Worm (Caenorhabditis elegans) whole organism, L3 larva: ENCODE measurements around the gene C10A4.10.
A peak's percentile ranks its signal among the peaks of the same experiment; 100 is the strongest.

ENCODE experiments used
- ZK546.5 ChIP-seq: sonication (generic microtip); optimal IDR thresholded peaks from 2 replicates; lab custom pipeline; 2017; ENCODE audit warnings: missing biosample characterization, missing genetic modification characterization
- ama-1 ChIP-seq: fragments of 150-350 bp; optimal IDR thresholded peaks from 2 replicates; lab custom pipeline; 2018
- ceh-82 ChIP-seq: fragments of 150-350 bp; optimal IDR thresholded peaks from 2 replicates; lab custom pipeline; 2014; ENCODE audit warnings: missing biosample characterization, missing genetic modification characterization
- ceh-9 ChIP-seq: sonication (generic microtip); optimal IDR thresholded peaks from 2 replicates; lab custom pipeline; 2018; ENCODE audit warnings: missing biosample characterization, missing genetic modification characterization
- daf-12 ChIP-seq: fragments of 150-350 bp; optimal IDR thresholded peaks from 2 replicates; lab custom pipeline; 2014; ENCODE audit warnings: missing biosample characterization, missing genetic modification reagents, missing genetic modification characterization
- elt-1 ChIP-seq: fragments of 150-350 bp; optimal IDR thresholded peaks from 2 replicates; lab custom pipeline; 2014; ENCODE audit warnings: missing biosample characterization, missing genetic modification characterization
- eor-1 ChIP-seq, 2 experiments: fragments of 150-350 bp; optimal IDR thresholded peaks; 2 replicates each; lab custom pipeline; 2014 to 2018; ENCODE audit warnings: missing biosample characterization in 2 of 2, missing genetic modification characterization in 2 of 2
- fkh-2 ChIP-seq: fragments of 150-350 bp; optimal IDR thresholded peaks from 2 replicates; lab custom pipeline; 2014; ENCODE audit warnings: missing biosample characterization, missing genetic modification reagents, missing genetic modification characterization
- lin-15B ChIP-seq: fragments of 150-350 bp; optimal IDR thresholded peaks from 2 replicates; lab custom pipeline; 2014; ENCODE audit warnings: missing biosample characterization, missing genetic modification characterization
- lin-39 ChIP-seq: fragments of 150-350 bp; optimal IDR thresholded peaks from 2 replicates; lab custom pipeline; 2018; ENCODE audit warnings: missing biosample characterization, missing genetic modification reagents, missing genetic modification characterization
- mml-1 ChIP-seq: fragments of 150-350 bp; sonication (generic microtip); optimal IDR thresholded peaks from 3 replicates; lab custom pipeline; 2014; ENCODE audit warnings: missing biosample characterization, missing genetic modification characterization
- nfya-1 ChIP-seq: sonication (generic microtip); optimal IDR thresholded peaks from 2 replicates; lab custom pipeline; 2017; ENCODE audit warnings: missing genetic modification characterization, mild to moderate bottlenecking, missing compliant biosample characterization, antibody characterized with exemption, moderate library complexity; ENCODE audit not compliant: insufficient read depth
- nhr-12 ChIP-seq: fragments of 150-350 bp; optimal IDR thresholded peaks from 2 replicates; lab custom pipeline; 2014; ENCODE audit warnings: missing biosample characterization, missing genetic modification characterization
- nhr-23 ChIP-seq: fragments of 150-350 bp; optimal IDR thresholded peaks from 2 replicates; lab custom pipeline; 2014; ENCODE audit warnings: missing biosample characterization, missing genetic modification reagents, missing genetic modification characterization
- nhr-76 ChIP-seq: fragments of 150-350 bp; sonication (generic microtip); optimal IDR thresholded peaks from 5 replicates; lab custom pipeline; 2014; ENCODE audit warnings: missing biosample characterization, missing genetic modification characterization
- nhr-77 ChIP-seq: fragments of 150-350 bp; optimal IDR thresholded peaks from 2 replicates; lab custom pipeline; 2014; ENCODE audit warnings: missing biosample characterization, missing genetic modification characterization
- pha-4 ChIP-seq: fragments of 150-350 bp; optimal IDR thresholded peaks from 2 replicates; lab custom pipeline; 2014; ENCODE audit warnings: missing biosample characterization, missing genetic modification reagents, missing genetic modification characterization
- skn-1 ChIP-seq: fragments of 150-350 bp; optimal IDR thresholded peaks from 2 replicates; lab custom pipeline; 2014; ENCODE audit warnings: missing biosample characterization, missing genetic modification characterization
- tbx-2 ChIP-seq: sonication (generic microtip); optimal IDR thresholded peaks from 2 replicates; lab custom pipeline; 2016; ENCODE audit warnings: mild to moderate bottlenecking, missing genetic modification characterization, missing compliant biosample characterization
- ztf-11 ChIP-seq: fragments of 150-350 bp; optimal IDR thresholded peaks from 2 replicates; lab custom pipeline; 2014; ENCODE audit warnings: missing biosample characterization, missing genetic modification characterization

C10A4.10 gene

ce11 chrX:7446485-7446884 lies 47.8 kb downstream of the C10A4.10 start:
- TF ChIP-seq mml-1 (tag; lab: Kevin White, UChicago) (peak; percentile 91), nfya-1 (tag; lab: Kevin White, UChicago) (peak; percentile 10), lin-15B (tag; lab: Kevin White, UChicago) (no peak)

- TF ChIP-seq eor-1 (tag; optimal IDR thresholded peaks at IDR 0.05; lab: Kevin White, UChicago), result no peak
- no peak for TF ChIP-seq pha-4 (tag; lab: Kevin White, UChicago)
- TF ChIP-seq ztf-11 (tag; lab: Kevin White, UChicago), result no peak
- TF ChIP-seq nhr-23 (tag; lab: Kevin White, UChicago), result no peak
- no peak for TF ChIP-seq elt-1 (tag; lab: Kevin White, UChicago)
- no peak for TF ChIP-seq daf-12 (tag; lab: Kevin White, UChicago)
- no peak for TF ChIP-seq lin-39 (tag; lab: Kevin White, UChicago)
- no peak for TF ChIP-seq ama-1 (lab: Kevin White, UChicago)
- no peak for TF ChIP-seq nhr-12
- no peak for TF ChIP-seq nhr-77 (tag; lab: Kevin White, UChicago)
- no peak for TF ChIP-seq ceh-82 (tag; lab: Kevin White, UChicago)
- no peak for TF ChIP-seq nhr-76
- no peak for TF ChIP-seq ceh-9
- TF ChIP-seq ZK546.5, result no peak
- TF ChIP-seq skn-1, result no peak
- TF ChIP-seq fkh-2 (tag; lab: Kevin White, UChicago), result no peak
- no peak for TF ChIP-seq tbx-2 (tag; lab: Kevin White, UChicago)
- TF ChIP-seq, all 47 proteins: peak for 0
Measured at ce11 chrX:7447340-7447739, 48.7 kb downstream of the C10A4.10 start.
